Worm (Caenorhabditis elegans) whole organism, late embryonic: ENCODE data around the gene slcr-46.2.

Source experiments
- C38D4.7 ChIP-seq: fragments of 200-800 bp; sonication (Bioruptor generic); optimal IDR thresholded peaks from 2 replicates; lab custom pipeline; 2018; ENCODE audit warnings: mild to moderate bottlenecking, missing genetic modification characterization, moderate library complexity, missing compliant biosample characterization
- K02D7.2 ChIP-seq: sonication (generic microtip); optimal IDR thresholded peaks from 2 replicates; lab custom pipeline; 2017; ENCODE audit warnings: mild to moderate bottlenecking, missing genetic modification characterization, missing compliant biosample characterization
- K09A11.1 ChIP-seq: sonication (generic microtip); optimal IDR thresholded peaks from 2 replicates; lab custom pipeline; 2017; ENCODE audit warnings: antibody characterized with exemption, mild to moderate bottlenecking, missing genetic modification characterization, missing compliant biosample characterization; ENCODE audit not compliant: insufficient read depth
- ahr-1 ChIP-seq: sonication (generic microtip); optimal IDR thresholded peaks from 2 replicates; lab custom pipeline; 2016; ENCODE audit warnings: missing genetic modification characterization, missing compliant biosample characterization
- ama-1 ChIP-seq: fragments of 150-350 bp; optimal IDR thresholded peaks from 2 replicates; lab custom pipeline; 2014
- ceh-19 ChIP-seq: fragments of 200-800 bp; sonication (Bioruptor generic); optimal IDR thresholded peaks from 2 replicates; lab custom pipeline; 2018; ENCODE audit warnings: mild to moderate bottlenecking, missing genetic modification characterization, missing compliant biosample characterization
- ceh-2 ChIP-seq: sonication (generic microtip); optimal IDR thresholded peaks from 2 replicates; lab custom pipeline; 2016; ENCODE audit warnings: missing genotype, missing genetic modification characterization, missing compliant biosample characterization
- ceh-22 ChIP-seq: sonication (generic microtip); optimal IDR thresholded peaks from 2 replicates; lab custom pipeline; 2017; ENCODE audit warnings: missing biosample characterization, missing genetic modification characterization
- ceh-24 ChIP-seq: sonication (generic microtip); optimal IDR thresholded peaks from 2 replicates; lab custom pipeline; 2016; ENCODE audit warnings: mild to moderate bottlenecking, missing genetic modification characterization, missing compliant biosample characterization
- ceh-30 ChIP-seq: fragments of 150-350 bp; optimal IDR thresholded peaks from 2 replicates; lab custom pipeline; 2014; ENCODE audit warnings: missing biosample characterization, missing genetic modification characterization
- ceh-31 ChIP-seq: sonication (generic microtip); optimal IDR thresholded peaks from 2 replicates; lab custom pipeline; 2016; ENCODE audit warnings: missing genetic modification characterization, missing compliant biosample characterization
- ceh-34 ChIP-seq: sonication (generic microtip); optimal IDR thresholded peaks from 2 replicates; lab custom pipeline; 2016; ENCODE audit warnings: mild to moderate bottlenecking, missing genetic modification characterization, missing compliant biosample characterization
- ceh-45 ChIP-seq: fragments of 200-800 bp; sonication (Bioruptor generic); IDR thresholded peaks from 2 replicates; pipeline ENCODE4 v1.3.6; 2022; ENCODE audit warnings: missing genetic modification reagents, missing genetic modification characterization, missing compliant biosample characterization
- ceh-48 ChIP-seq: sonication (generic microtip); optimal IDR thresholded peaks from 2 replicates; lab custom pipeline; 2016; ENCODE audit warnings: missing genetic modification characterization, inconsistent platforms, missing compliant biosample characterization
- ceh-6 ChIP-seq: fragments of 200-800 bp; sonication (Bioruptor generic); optimal IDR thresholded peaks from 2 replicates; lab custom pipeline; 2018; ENCODE audit warnings: mild to moderate bottlenecking, missing genetic modification characterization, missing compliant biosample characterization
- dmd-4 ChIP-seq: sonication (generic microtip); optimal IDR thresholded peaks from 2 replicates; lab custom pipeline; 2016; ENCODE audit warnings: borderline replicate concordance, missing genetic modification characterization, missing compliant biosample characterization
- dve-1 ChIP-seq: sonication (generic microtip); optimal IDR thresholded peaks from 2 replicates; lab custom pipeline; 2017; ENCODE audit warnings: antibody characterized with exemption, mild to moderate bottlenecking, missing genetic modification characterization, missing compliant biosample characterization
- elt-4 ChIP-seq: sonication (generic microtip); optimal IDR thresholded peaks from 2 replicates; lab custom pipeline; 2016; ENCODE audit warnings: missing genetic modification characterization, missing compliant biosample characterization
- fkh-10 ChIP-seq: fragments of 150-350 bp; optimal IDR thresholded peaks from 2 replicates; lab custom pipeline; 2014; ENCODE audit warnings: missing biosample characterization, missing genetic modification reagents, missing genetic modification characterization
- gmeb-2 ChIP-seq: sonication (generic microtip); optimal IDR thresholded peaks from 2 replicates; lab custom pipeline; 2016; ENCODE audit warnings: missing genetic modification characterization, inconsistent platforms, missing compliant biosample characterization
- hlh-13 ChIP-seq: fragments of 200-800 bp; sonication (Bioruptor generic); optimal IDR thresholded peaks from 2 replicates; lab custom pipeline; 2018; ENCODE audit warnings: mild to moderate bottlenecking, missing genetic modification characterization, missing compliant biosample characterization
- hlh-15 ChIP-seq: sonication (generic microtip); optimal IDR thresholded peaks from 2 replicates; lab custom pipeline; 2016; ENCODE audit warnings: missing genetic modification characterization, missing compliant biosample characterization
- hlh-8 ChIP-seq: sonication (generic microtip); optimal IDR thresholded peaks from 2 replicates; lab custom pipeline; 2016; ENCODE audit warnings: missing genotype, missing genetic modification characterization, missing compliant biosample characterization
- lim-6 ChIP-seq: sonication (generic microtip); optimal IDR thresholded peaks from 2 replicates; lab custom pipeline; 2016; ENCODE audit warnings: missing genetic modification characterization, missing compliant biosample characterization
- lin-11 ChIP-seq: fragments of 200-800 bp; sonication (Bioruptor generic); optimal IDR thresholded peaks from 2 replicates; lab custom pipeline; 2018; ENCODE audit warnings: mild to moderate bottlenecking, missing genetic modification characterization, missing compliant biosample characterization
- mec-3 ChIP-seq: sonication (generic microtip); optimal IDR thresholded peaks from 2 replicates; lab custom pipeline; 2016; ENCODE audit warnings: borderline replicate concordance, missing genetic modification characterization, missing compliant biosample characterization
- nfya-1 ChIP-seq: sonication (generic microtip); optimal IDR thresholded peaks from 2 replicates; lab custom pipeline; 2017; ENCODE audit warnings: missing genetic modification characterization, mild to moderate bottlenecking, missing compliant biosample characterization, antibody characterized with exemption, moderate library complexity
- nhr-11 ChIP-seq: fragments of 150-350 bp; optimal IDR thresholded peaks from 2 replicates; lab custom pipeline; 2014; ENCODE audit warnings: missing biosample characterization, missing genetic modification characterization
- npax-4 ChIP-seq: sonication (generic microtip); optimal IDR thresholded peaks from 2 replicates; lab custom pipeline; 2016; ENCODE audit warnings: missing genetic modification characterization, missing compliant biosample characterization
- pat-9 ChIP-seq: fragments of 200-800 bp; sonication (Bioruptor generic); optimal IDR thresholded peaks from 2 replicates; lab custom pipeline; 2018; ENCODE audit warnings: mild to moderate bottlenecking, missing genetic modification characterization, moderate library complexity, missing compliant biosample characterization
- pax-1 ChIP-seq: fragments of 150-350 bp; optimal IDR thresholded peaks from 2 replicates; lab custom pipeline; 2014; ENCODE audit warnings: missing biosample characterization, missing genetic modification characterization
- pros-1 ChIP-seq: fragments of 150-350 bp; optimal IDR thresholded peaks from 2 replicates; lab custom pipeline; 2014; ENCODE audit warnings: missing biosample characterization, missing genetic modification reagents, missing genetic modification characterization
- ref-2 ChIP-seq: sonication (generic microtip); optimal IDR thresholded peaks from 2 replicates; lab custom pipeline; 2016; ENCODE audit warnings: missing genetic modification characterization, missing compliant biosample characterization
- sdc-2 ChIP-seq: sonication (generic microtip); optimal IDR thresholded peaks from 2 replicates; lab custom pipeline; 2016; ENCODE audit warnings: missing genotype, missing genetic modification characterization, missing compliant biosample characterization
- sox-2 ChIP-seq: fragments of 200-800 bp; sonication (Bioruptor generic); IDR thresholded peaks from 2 replicates; pipeline ENCODE4 v1.3.6; 2022; ENCODE audit warnings: missing genetic modification reagents, missing genetic modification characterization, missing compliant biosample characterization
- unc-3 ChIP-seq, 2 experiments: fragments of 200-800 bp in 1 of 2; sonication (Bioruptor generic) in 1 of 2; sonication (generic microtip) in 1 of 2; conservative IDR thresholded peaks in 1 of 2; optimal IDR thresholded peaks in 1 of 2; 2 replicates each; pipeline versions ENCODE4 v1.3.6 to Lab custom; 2016 to 2022; ENCODE audit warnings: missing compliant biosample characterization in 2 of 2, missing genetic modification characterization in 2 of 2, missing genetic modification reagents in 1 of 2
- unc-42 ChIP-seq: sonication (generic microtip); optimal IDR thresholded peaks from 2 replicates; lab custom pipeline; 2016; ENCODE audit warnings: missing genotype, missing genetic modification characterization, missing compliant biosample characterization

The slcr-46.2 gene

DNA sequence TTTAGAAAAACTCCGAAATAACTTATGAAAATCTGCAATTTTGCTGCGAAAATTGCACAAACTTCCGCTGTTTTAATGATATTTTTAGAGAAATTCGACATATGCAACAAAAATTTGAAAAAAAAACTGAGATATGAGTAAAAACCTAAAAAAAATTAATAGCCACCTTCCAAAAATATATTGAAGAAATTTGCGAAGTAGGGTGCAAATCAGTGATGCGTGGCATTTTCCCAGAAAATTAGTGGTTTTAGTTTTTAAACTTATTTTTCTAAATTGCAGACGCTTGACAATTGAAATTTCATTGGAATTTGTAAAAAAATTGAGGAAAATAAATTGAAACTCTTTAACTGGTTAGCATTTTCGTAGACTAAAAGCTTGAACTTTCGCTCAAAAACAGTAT is 9.0 kb upstream of the slcr-46.2 start, which contains the start of gene C25F9.13:
Gene C25F9.13, minus strand, starts transcription at position 101 of the 400 bp plus-strand sequence.
- TF ChIP-seq hlh-15 (tag; lab: Kevin White, UChicago) (no peak), ceh-19 (GFP tag; lab: Kevin White, UChicago) (no peak), pat-9 (tag; lab: Kevin White, UChicago) (no peak), ceh-24 (tag; lab: Kevin White, UChicago) (no peak), fkh-10 (GFP tag; lab: Kevin White, UChicago) (no peak), dmd-4 (tag; lab: Kevin White, UChicago) (no peak), ceh-48 (tag; lab: Kevin White, UChicago) (no peak), ceh-6 (GFP tag; lab: Kevin White, UChicago) (no peak), hlh-8 (tag; lab: Kevin White, UChicago) (no peak), nfya-1 (tag; lab: Kevin White, UChicago) (no peak), sox-2 (GFP tag; lab: Robert Waterston, UW) (no peak), sdc-2 (no peak), ceh-34 (tag; lab: Kevin White, UChicago) (no peak)
- TF ChIP-seq, all 69 proteins: peak for 0

DNA sequence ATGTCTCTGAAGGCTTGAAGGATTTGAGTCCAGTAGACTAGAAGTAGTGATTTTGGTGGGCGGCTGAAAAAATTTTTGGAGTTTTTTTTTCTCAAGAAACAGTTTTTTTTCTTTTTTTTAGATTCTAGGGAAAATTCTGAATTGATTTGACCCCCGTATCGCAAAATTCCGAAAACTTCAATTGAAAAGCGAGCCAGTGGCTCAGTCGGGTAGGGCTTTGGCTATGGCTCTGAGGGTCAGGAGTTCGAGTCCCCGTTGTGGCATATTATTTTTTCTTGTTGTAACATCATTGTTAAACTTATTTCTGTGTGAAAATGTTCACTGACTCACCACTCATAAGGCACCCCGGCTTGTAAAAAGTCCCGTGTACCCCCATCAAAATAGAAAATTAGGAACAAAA is 8.5 kb upstream of the slcr-46.2 start:
- TF ChIP-seq mec-3 (tag; lab: Kevin White, UChicago) (no peak), unc-3 (GFP tag; conservative IDR thresholded peaks at IDR 0.05; lab: Robert Waterston, UW) (no peak), unc-3 (tag; optimal IDR thresholded peaks at IDR 0.05; lab: Kevin White, UChicago) (no peak), ama-1 (lab: Kevin White, UChicago) (no peak), nfya-1 (tag; lab: Kevin White, UChicago) (no peak), nhr-11 (tag; lab: Kevin White, UChicago) (no peak), dve-1 (no peak), ahr-1 (no peak), ceh-22 (no peak), ceh-30 (tag; lab: Kevin White, UChicago) (no peak), K02D7.2 (tag; lab: Kevin White, UChicago) (no peak), ref-2 (tag; lab: Kevin White, UChicago) (no peak), K09A11.1 (no peak), ceh-31 (tag; lab: Kevin White, UChicago) (no peak), pax-1 (tag; lab: Kevin White, UChicago) (no peak)

DNA sequence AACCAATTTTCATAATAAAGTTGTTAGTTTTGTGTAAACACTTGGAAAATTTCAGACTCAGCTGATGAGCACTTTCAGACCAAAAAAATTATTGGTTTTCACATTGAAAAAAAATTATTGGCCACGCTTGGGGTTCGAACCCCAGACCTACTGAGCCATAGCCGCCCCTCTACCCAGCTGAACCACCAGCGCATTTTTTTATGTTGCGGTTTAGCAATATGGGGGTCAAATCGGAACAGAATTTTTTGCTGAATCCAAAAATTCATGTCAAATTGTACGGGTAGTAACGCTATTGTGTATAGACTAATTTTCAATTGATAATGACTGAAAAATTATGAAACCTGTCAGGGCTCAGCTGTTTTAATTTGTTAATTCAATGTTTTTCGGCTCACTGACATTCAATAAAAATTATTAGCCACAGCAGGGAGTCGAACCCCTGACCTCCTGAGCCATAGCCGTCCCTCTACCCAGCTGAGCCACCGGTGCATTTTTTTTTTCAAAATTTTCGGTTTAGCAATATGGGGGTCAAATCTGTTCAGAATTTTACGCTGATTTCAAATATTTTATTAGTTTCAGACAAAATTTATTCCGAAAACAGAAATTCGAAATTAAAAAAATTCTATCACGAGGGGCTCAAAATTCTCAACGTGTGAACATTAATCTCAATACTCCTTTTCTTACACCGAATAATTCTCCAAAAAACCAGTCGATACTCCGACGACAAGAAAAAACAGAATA is 6.8 kb upstream of the slcr-46.2 start:
- TF ChIP-seq lim-6 (tag; lab: Kevin White, UChicago) (no peak), hlh-13 (GFP tag; lab: Kevin White, UChicago) (no peak), hlh-8 (tag; lab: Kevin White, UChicago) (no peak), ceh-2 (tag; lab: Kevin White, UChicago) (no peak), dve-1 (no peak), K09A11.1 (no peak), elt-4 (tag; lab: Kevin White, UChicago) (no peak), lin-11 (tag; lab: Kevin White, UChicago) (no peak), npax-4 (no peak), gmeb-2 (tag; lab: Kevin White, UChicago) (no peak), ceh-31 (tag; lab: Kevin White, UChicago) (no peak), pros-1 (no peak), C38D4.7 (no peak), unc-42 (tag; lab: Kevin White, UChicago) (no peak), ceh-45 (GFP tag; lab: Robert Waterston, UW) (no peak)
- TF ChIP-seq, all 69 proteins: peak for 0
